Fruit fly (Drosophila melanogaster) whole organism, wandering third instar larva: Measurements from ENCODE around the gene CG6432.

Source experiments
- Abd-B ChIP-seq: fragments of >200 bp; optimal IDR thresholded peaks from 2 replicates; lab custom pipeline; 2017; ENCODE audit warnings: missing biosample characterization, missing genetic modification characterization
- HLH106 ChIP-seq: fragments of 200-800 bp; optimal IDR thresholded peaks from 3 replicates; lab custom pipeline; 2019; ENCODE audit warnings: missing biosample characterization, mild to moderate bottlenecking, missing genetic modification characterization, moderate library complexity
- Jra ChIP-seq: sonication (Bioruptor generic); optimal IDR thresholded peaks from 2 replicates; lab custom pipeline; 2016; ENCODE audit warnings: missing biosample characterization, missing genetic modification characterization
- N ChIP-seq: fragments of >200 bp; optimal IDR thresholded peaks from 2 replicates; lab custom pipeline; 2018; ENCODE audit warnings: missing biosample characterization, missing external identifiers, missing genetic modification characterization
- OdsH ChIP-seq: fragments of 200-800 bp; sonication (Bioruptor generic); optimal IDR thresholded peaks from 2 replicates; lab custom pipeline; 2016; ENCODE audit warnings: missing biosample characterization, mild to moderate bottlenecking, missing genetic modification characterization
- br ChIP-seq: fragments of 200-800 bp; sonication (Bioruptor generic); optimal IDR thresholded peaks from 2 replicates; lab custom pipeline; 2016; ENCODE audit warnings: missing biosample characterization, missing genetic modification characterization
- dl ChIP-seq, 2 experiments: fragments of 175-275, 200-275 bp in 1 of 2; fragments of 200-275 bp in 1 of 2; sonication (Bioruptor generic); optimal IDR thresholded peaks; lab custom pipeline; 2018; ENCODE audit warnings: mild to moderate bottlenecking in 2 of 2, missing biosample characterization in 2 of 2, missing genetic modification characterization in 2 of 2, moderate library complexity in 2 of 2; ENCODE audit not compliant: partially characterized antibody in 2 of 2, insufficient read depth in 1 of 2
- dmrt93B ChIP-seq: fragments of 200-800 bp; sonication (Bioruptor generic); optimal IDR thresholded peaks from 2 replicates; lab custom pipeline; 2018; ENCODE audit warnings: missing biosample characterization, mild to moderate bottlenecking, missing genetic modification characterization
- lola ChIP-seq: fragments of >200 bp; optimal IDR thresholded peaks from 2 replicates; lab custom pipeline; 2017; ENCODE audit warnings: missing biosample characterization, missing genetic modification characterization
- pan ChIP-seq: fragments of >200 bp; optimal IDR thresholded peaks from 2 replicates; lab custom pipeline; 2017
- rgr ChIP-seq: fragments of 200-800 bp; sonication (Bioruptor generic); optimal IDR thresholded peaks from 3 replicates; lab custom pipeline; 2016; ENCODE audit warnings: missing biosample characterization, mild to moderate bottlenecking, missing genetic modification characterization
- sage ChIP-seq: fragments of 200-800 bp; sonication (Bioruptor generic); optimal IDR thresholded peaks from 2 replicates; lab custom pipeline; 2016; ENCODE audit warnings: missing biosample characterization, mild to moderate bottlenecking, missing genetic modification characterization
- sv ChIP-seq: fragments of 200-800 bp; sonication (Bioruptor generic); optimal IDR thresholded peaks from 3 replicates; lab custom pipeline; 2016; ENCODE audit warnings: missing biosample characterization, missing genetic modification characterization
- tai ChIP-seq: sonication (Bioruptor generic); optimal IDR thresholded peaks from 2 replicates; lab custom pipeline; 2016; ENCODE audit warnings: missing biosample characterization, missing genetic modification characterization

dm6 chr3R:24376565-24376964 lies 39.8 kb downstream of the CG6432 start, which contains the start of gene CG33342:
- TF ChIP-seq N (GFP tag; lab: Kevin White, UChicago) (no peak), tai (GFP tag; lab: Kevin White, UChicago) (no peak), dl (GFP tag; optimal IDR thresholded peaks at IDR 0.05; lab: Kevin White, UChicago; ENCODE audit: insufficient read depth in 1 of 2, partially characterized antibody in 2 of 2) (no peak), HLH106 (tag; lab: Kevin White, UChicago) (no peak), lola (GFP tag; lab: Kevin White, UChicago) (no peak), OdsH (GFP tag; lab: Kevin White, UChicago) (no peak), rgr (GFP tag; lab: Kevin White, UChicago) (no peak), br (no peak), sage (no peak), dmrt93B (GFP tag; lab: Kevin White, UChicago) (no peak), pan (lab: Kevin White, UChicago) (no peak), sv (GFP tag; lab: Kevin White, UChicago) (no peak), Jra (no peak), Abd-B (GFP tag; lab: Kevin White, UChicago) (no peak)
